Worm (Caenorhabditis elegans) whole organism, L3 larva: Measurements from ENCODE around the gene Y41G9A.6.

Experiments used
- aly-2 ChIP-seq: fragments of 150-350 bp; optimal IDR thresholded peaks from 2 replicates; lab custom pipeline; 2014; ENCODE audit warnings: missing biosample characterization, missing genetic modification characterization
- elt-2 ChIP-seq: sonication (generic microtip); optimal IDR thresholded peaks from 2 replicates; lab custom pipeline; 2016; ENCODE audit warnings: missing genetic modification reagents, mild to moderate bottlenecking, missing genetic modification characterization, missing compliant biosample characterization
- eor-1 ChIP-seq, 2 experiments: fragments of 150-350 bp; optimal IDR thresholded peaks; 2 replicates each; lab custom pipeline; 2014 to 2018; ENCODE audit warnings: missing biosample characterization in 2 of 2, missing genetic modification characterization in 2 of 2
- fkh-10 ChIP-seq: sonication (generic microtip); optimal IDR thresholded peaks from 2 replicates; lab custom pipeline; 2017; ENCODE audit warnings: missing biosample characterization, missing genetic modification reagents, missing genetic modification characterization
- fos-1 ChIP-seq: fragments of 150-350 bp; optimal IDR thresholded peaks from 2 replicates; lab custom pipeline; 2014; ENCODE audit warnings: missing biosample characterization, missing genetic modification characterization
- mdl-1 ChIP-seq: fragments of 150-350 bp; optimal IDR thresholded peaks from 2 replicates; lab custom pipeline; 2014; ENCODE audit warnings: missing biosample characterization, missing genetic modification characterization
- nhr-237 ChIP-seq: fragments of 150-350 bp; optimal IDR thresholded peaks from 2 replicates; lab custom pipeline; 2014; ENCODE audit warnings: missing biosample characterization, missing genetic modification characterization
- nhr-76 ChIP-seq: fragments of 150-350 bp; sonication (generic microtip); optimal IDR thresholded peaks from 5 replicates; lab custom pipeline; 2014; ENCODE audit warnings: missing biosample characterization, missing genetic modification characterization
- nhr-77 ChIP-seq: fragments of 150-350 bp; optimal IDR thresholded peaks from 2 replicates; lab custom pipeline; 2014; ENCODE audit warnings: missing biosample characterization, missing genetic modification characterization
- snpc-4 ChIP-seq: fragments of 150-350 bp; optimal IDR thresholded peaks from 2 replicates; lab custom pipeline; 2014; ENCODE audit warnings: missing biosample characterization, missing genetic modification characterization
- unc-62 ChIP-seq: fragments of 150-350 bp; sonication (generic microtip); optimal IDR thresholded peaks from 4 replicates; lab custom pipeline; 2014; ENCODE audit warnings: missing biosample characterization, missing genetic modification reagents, missing genetic modification characterization

- TF ChIP-seq nhr-237 (tag; lab: Kevin White, UChicago) (no peak), elt-2 (tag; lab: Kevin White, UChicago) (no peak), fos-1 (no peak), aly-2 (tag; lab: Kevin White, UChicago) (no peak), eor-1 (tag; optimal IDR thresholded peaks at IDR 0.05; lab: Kevin White, UChicago) (no peak), snpc-4 (no peak), fkh-10 (GFP tag; lab: Kevin White, UChicago) (no peak), nhr-77 (tag; lab: Kevin White, UChicago) (no peak), mdl-1 (tag; lab: Kevin White, UChicago) (no peak), nhr-76 (no peak), unc-62 (no peak)
Observed at ce11 chrX:3023552-3024183, 20.1 kb upstream of the Y41G9A.6 start.
